Fruit fly (Drosophila melanogaster) whole organism, adult: ENCODE results near the gene Mst36Fb.

Experiments
- CG11617 ChIP-seq: fragments of 200-800 bp; sonication (Bioruptor generic); optimal IDR thresholded peaks from 2 replicates; lab custom pipeline; 2017; ENCODE audit warnings: mild to moderate bottlenecking, missing biosample characterization, missing genetic modification reagents, missing genetic modification characterization
- CG12768 ChIP-seq: fragments of 200-800 bp; sonication (Bioruptor generic); optimal IDR thresholded peaks from 2 replicates; lab custom pipeline; 2017; ENCODE audit warnings: missing biosample characterization, missing genetic modification characterization, mild to moderate bottlenecking, moderate library complexity, missing genetic modification reagents
- CG14711 ChIP-seq: fragments of 200-800 bp; sonication (Bioruptor generic); optimal IDR thresholded peaks from 2 replicates; lab custom pipeline; 2018; ENCODE audit warnings: missing biosample characterization, mild to moderate bottlenecking, missing genetic modification characterization, moderate library complexity
- CG1620 ChIP-seq: fragments of 200-800 bp; sonication (Bioruptor generic); optimal IDR thresholded peaks from 2 replicates; lab custom pipeline; 2016; ENCODE audit warnings: missing biosample characterization, missing genetic modification characterization
- CG33017 ChIP-seq: fragments of 200-800 bp; sonication (Bioruptor generic); optimal IDR thresholded peaks from 2 replicates; lab custom pipeline; 2018; ENCODE audit warnings: missing biosample characterization, mild to moderate bottlenecking, missing genetic modification characterization, moderate library complexity
- CG5204 ChIP-seq: fragments of 200-800 bp; sonication (Bioruptor generic); optimal IDR thresholded peaks from 2 replicates; lab custom pipeline; 2016; ENCODE audit warnings: missing biosample characterization, missing genetic modification characterization
- CG7045 ChIP-seq: fragments of 200-800 bp; sonication (Bioruptor generic); optimal IDR thresholded peaks from 2 replicates; lab custom pipeline; 2017; ENCODE audit warnings: missing biosample characterization, mild to moderate bottlenecking, missing genetic modification characterization
- CG7101 ChIP-seq: fragments of 200-800 bp; sonication (Bioruptor generic); optimal IDR thresholded peaks from 2 replicates; lab custom pipeline; 2018; ENCODE audit warnings: missing biosample characterization, mild to moderate bottlenecking, missing genetic modification characterization, moderate library complexity
- Clk ChIP-seq: fragments of 200-800 bp; sonication (Bioruptor generic); optimal IDR thresholded peaks from 2 replicates; lab custom pipeline; 2017; ENCODE audit warnings: missing biosample characterization, missing genetic modification characterization
- Crg-1 ChIP-seq: fragments of 200-800 bp; sonication (Bioruptor generic); optimal IDR thresholded peaks from 2 replicates; lab custom pipeline; 2016; ENCODE audit warnings: missing biosample characterization, missing genetic modification characterization
- Hr96 ChIP-seq: fragments of 200-800 bp; sonication (Bioruptor generic); optimal IDR thresholded peaks from 2 replicates; lab custom pipeline; 2016; ENCODE audit warnings: missing biosample characterization, missing genetic modification characterization
- Mnt ChIP-seq: fragments of 200-800 bp; sonication (Bioruptor generic); optimal IDR thresholded peaks from 2 replicates; lab custom pipeline; 2016; ENCODE audit warnings: missing biosample characterization, mild to moderate bottlenecking, missing genetic modification characterization
- bab1 ChIP-seq: fragments of 200-800 bp; sonication (Bioruptor generic); optimal IDR thresholded peaks from 3 replicates; lab custom pipeline; 2019; ENCODE audit warnings: missing biosample characterization, mild to moderate bottlenecking, missing genetic modification characterization, moderate library complexity
- cic ChIP-seq: fragments of 200-800 bp; sonication (Bioruptor generic); optimal IDR thresholded peaks from 2 replicates; lab custom pipeline; 2017; ENCODE audit warnings: missing biosample characterization, mild to moderate bottlenecking, missing genetic modification characterization, moderate library complexity
- cnc ChIP-seq, 2 experiments: fragments of >200 bp; optimal IDR thresholded peaks; 2 replicates each; lab custom pipeline; 2017
- kay ChIP-seq: fragments of 200-800 bp; sonication (Bioruptor generic); peaks from one replicate; lab custom pipeline; 2016; ENCODE audit warnings: missing biosample characterization, missing genetic modification characterization, borderline replicate concordance
- ovo ChIP-seq: fragments of 200-800 bp; sonication (Bioruptor generic); optimal IDR thresholded peaks from 2 replicates; lab custom pipeline; 2016; ENCODE audit warnings: missing biosample characterization, missing genetic modification characterization
- pad ChIP-seq: fragments of 200-800 bp; sonication (Bioruptor generic); optimal IDR thresholded peaks from 3 replicates; lab custom pipeline; 2017; ENCODE audit warnings: missing biosample characterization, missing genetic modification characterization, mild to moderate bottlenecking, moderate library complexity, missing genetic modification reagents
- tj ChIP-seq: fragments of 200-800 bp; sonication (Bioruptor generic); optimal IDR thresholded peaks from 3 replicates; lab custom pipeline; 2017; ENCODE audit warnings: missing biosample characterization, mild to moderate bottlenecking, missing genetic modification characterization, moderate library complexity
- toe ChIP-seq: fragments of 200-800 bp; sonication (Bioruptor generic); optimal IDR thresholded peaks from 2 replicates; lab custom pipeline; 2016; ENCODE audit warnings: missing biosample characterization, missing genetic modification characterization

Mst36Fb gene

DNA sequence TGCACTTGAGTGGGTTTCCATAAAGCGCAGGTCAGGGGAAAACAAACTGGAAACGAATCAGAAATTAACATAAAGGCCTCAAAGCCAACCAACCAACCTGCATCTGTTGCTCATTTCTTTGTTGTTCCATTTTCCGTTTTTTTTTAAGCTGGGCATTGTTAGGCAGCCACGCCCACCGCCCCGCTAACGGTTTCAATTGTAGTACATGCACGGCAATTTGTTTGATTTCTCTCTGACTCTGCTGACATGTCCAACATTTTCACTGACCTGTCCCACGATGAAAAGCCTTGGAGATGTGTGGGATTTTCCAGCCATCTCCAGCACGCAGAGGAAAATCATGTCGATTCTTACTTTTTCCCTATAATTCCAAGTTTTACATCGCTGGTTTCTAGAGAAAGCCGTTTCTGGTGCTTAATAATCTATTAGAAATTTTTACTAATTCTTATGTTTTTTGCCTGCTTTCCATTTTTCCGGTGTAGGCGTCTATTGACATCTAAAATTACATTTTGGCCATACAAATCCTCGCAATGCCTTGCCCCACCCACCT, 18.1 kb downstream of the Mst36Fb start:
- TF ChIP-seq CG1620 (GFP tag; lab: Kevin White, UChicago) (no peak), CG33017 (no peak), ovo (no peak), cic (GFP tag; lab: Kevin White, UChicago) (no peak), CG7101 (tag; lab: Kevin White, UChicago) (no peak), pad (GFP tag; lab: Kevin White, UChicago) (no peak), Hr96 (GFP tag; lab: Kevin White, UChicago) (no peak), kay (GFP tag; lab: Kevin White, UChicago) (no peak), CG7045 (GFP tag; lab: Kevin White, UChicago) (no peak), Crg-1 (GFP tag; lab: Kevin White, UChicago) (no peak), CG12768 (GFP tag; lab: Kevin White, UChicago) (no peak), cnc (optimal IDR thresholded peaks at IDR 0.05; lab: Kevin White, UChicago) (no peak), CG14711 (tag; lab: Kevin White, UChicago) (no peak), Mnt (no peak), bab1 (GFP tag; lab: Kevin White, UChicago) (no peak), tj (GFP tag; lab: Kevin White, UChicago) (no peak), CG5204 (no peak), Clk (GFP tag; lab: Kevin White, UChicago) (no peak)

DNA sequence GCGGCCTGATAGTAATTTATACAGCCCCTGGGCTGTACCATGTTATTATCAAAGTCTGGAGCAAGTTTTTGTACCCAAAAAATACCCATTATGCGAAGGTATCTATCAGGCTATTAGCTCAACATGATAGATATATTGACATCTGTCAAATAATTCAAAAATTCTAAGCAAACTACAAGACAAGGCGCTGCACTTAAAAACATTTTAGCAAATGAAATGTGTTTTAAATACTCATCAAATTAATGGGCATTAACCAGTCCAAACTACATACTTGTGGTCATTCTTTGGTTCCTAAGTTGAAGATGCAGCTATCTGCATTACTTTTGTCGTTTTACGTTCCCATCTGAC, 21.6 kb downstream of the Mst36Fb start:
- no peak for TF ChIP-seq Mnt
- no peak for TF ChIP-seq CG1620 (GFP tag; lab: Kevin White, UChicago)
- TF ChIP-seq CG7101 (tag; lab: Kevin White, UChicago) = no peak
- no peak for TF ChIP-seq toe
- no peak for TF ChIP-seq Clk (GFP tag; lab: Kevin White, UChicago)
- no peak for TF ChIP-seq bab1 (GFP tag; lab: Kevin White, UChicago)
- TF ChIP-seq CG14711 (tag; lab: Kevin White, UChicago) = peak; percentile 23

dm6 chr2L:18652663-18653327, 22.1 kb downstream of the Mst36Fb start, which contains the start of gene Cyp310a1:
Gene Cyp310a1 (minus strand): TSS chr2L:18653010.
- TF ChIP-seq CG7101 (tag; lab: Kevin White, UChicago) (no peak), cnc (optimal IDR thresholded peaks at IDR 0.05; lab: Kevin White, UChicago) (no peak), pad (GFP tag; lab: Kevin White, UChicago) (no peak)

DNA sequence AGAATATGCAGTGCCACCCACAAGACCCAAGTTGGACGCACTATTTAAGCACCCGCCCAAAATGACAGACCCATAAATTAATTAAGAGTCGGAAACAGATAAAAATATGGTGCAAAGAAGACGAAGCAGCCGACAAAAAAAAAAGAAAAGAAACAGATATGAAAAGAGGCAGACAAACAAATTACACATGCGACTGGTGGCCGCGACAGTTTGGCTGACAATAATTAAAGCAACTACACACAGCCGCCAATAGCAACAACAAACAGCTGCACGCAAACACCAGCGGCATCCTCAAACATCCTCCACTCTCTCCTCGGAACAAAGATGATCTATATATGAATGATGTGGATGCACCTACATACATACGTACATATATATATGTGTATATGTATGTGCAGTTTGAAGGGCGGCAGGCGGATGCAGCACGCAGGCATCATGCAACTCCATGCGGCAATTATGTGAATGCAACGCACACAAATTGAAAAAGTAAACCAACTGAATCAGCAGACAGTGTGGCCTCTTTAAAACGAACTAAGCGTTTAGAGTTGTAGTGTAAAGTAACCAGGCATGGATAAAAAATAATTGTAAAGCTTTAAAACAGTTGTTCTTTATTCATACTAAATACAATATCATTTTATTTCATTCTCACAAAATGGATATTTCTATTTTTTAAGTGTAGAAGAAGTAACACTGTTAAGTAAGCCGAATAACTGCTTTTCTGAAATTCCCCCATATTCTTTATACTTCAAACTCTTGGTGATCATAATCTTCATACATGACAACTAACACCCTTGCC, 26.8 kb downstream of the Mst36Fb start:
- TF ChIP-seq kay (GFP tag; lab: Kevin White, UChicago) = peak; percentile 20
- no peak for TF ChIP-seq CG1620 (GFP tag; lab: Kevin White, UChicago)
- no peak for TF ChIP-seq Clk (GFP tag; lab: Kevin White, UChicago)

DNA sequence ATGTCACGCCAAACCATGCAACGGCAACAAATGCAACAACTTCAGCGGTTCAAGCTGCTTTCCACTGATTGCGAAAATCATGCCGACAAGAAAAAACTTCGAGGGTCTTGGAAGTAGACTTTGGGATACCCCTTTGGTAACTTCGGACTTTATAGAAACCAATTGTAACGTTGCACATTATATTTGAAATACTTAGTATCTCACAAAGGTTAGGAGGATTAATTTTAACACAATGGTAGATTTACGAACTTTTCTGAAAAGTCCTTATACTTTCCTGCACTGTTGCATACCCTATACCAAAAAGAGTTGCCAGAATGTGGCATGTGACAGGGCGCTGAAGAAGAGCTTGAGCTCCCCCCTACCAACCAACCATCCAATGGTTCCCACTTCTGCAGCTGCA, 29.4 kb downstream of the Mst36Fb start:
- no peak for TF ChIP-seq CG12768 (GFP tag; lab: Kevin White, UChicago)
- TF ChIP-seq cic (GFP tag; lab: Kevin White, UChicago) = no peak
- TF ChIP-seq kay (GFP tag; lab: Kevin White, UChicago) = no peak
- TF ChIP-seq CG1620 (GFP tag; lab: Kevin White, UChicago) = no peak
- TF ChIP-seq toe = no peak
- no peak for TF ChIP-seq Clk (GFP tag; lab: Kevin White, UChicago)
- no peak for TF ChIP-seq CG33017
- TF ChIP-seq CG5204 = no peak
- no peak for TF ChIP-seq CG11617 (GFP tag; lab: Kevin White, UChicago)
- TF ChIP-seq Mnt = no peak
- no peak for TF ChIP-seq Crg-1 (GFP tag; lab: Kevin White, UChicago)
- TF ChIP-seq Hr96 (GFP tag; lab: Kevin White, UChicago) = no peak
- TF ChIP-seq pad (GFP tag; lab: Kevin White, UChicago) = no peak

DNA sequence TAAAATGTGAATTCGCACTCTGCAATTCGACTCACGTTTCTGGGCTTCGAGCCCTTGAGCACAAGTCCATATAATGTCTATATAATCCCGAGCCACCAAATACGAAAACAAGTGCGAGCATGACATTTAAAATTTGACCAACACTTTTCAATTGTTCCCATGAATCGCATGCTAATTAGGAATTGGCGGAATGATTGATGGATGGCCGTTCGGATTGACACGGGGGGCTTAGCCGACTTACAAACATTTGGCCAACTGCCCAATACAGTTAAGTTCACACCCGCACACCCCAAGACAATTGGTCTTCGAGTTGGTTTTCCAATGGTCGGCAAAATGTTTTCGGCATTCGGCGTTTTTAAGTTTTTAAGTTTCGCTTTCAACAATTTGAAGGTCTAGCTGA, 33.8 kb downstream of the Mst36Fb start:
- TF ChIP-seq ovo = no peak
- peak; percentile 6 for TF ChIP-seq tj (GFP tag; lab: Kevin White, UChicago)

DNA sequence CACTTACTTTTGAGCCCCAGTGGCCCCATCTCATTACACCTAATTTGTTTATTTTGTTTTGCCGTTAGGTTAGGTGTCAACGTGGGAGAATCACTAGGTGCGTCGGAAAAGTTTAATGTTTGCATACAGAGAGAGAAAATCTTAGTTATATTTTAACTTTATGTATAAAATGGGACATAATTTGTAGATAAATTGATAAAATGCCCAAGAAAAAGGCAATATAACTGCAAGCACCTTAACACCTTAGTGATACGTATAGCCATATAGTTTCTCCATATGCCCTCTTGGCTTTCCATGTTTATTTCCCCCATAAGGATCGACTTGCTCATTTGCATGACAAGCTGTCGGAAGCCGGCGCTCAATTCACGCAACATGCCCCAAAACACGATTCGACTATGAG, 35.9 kb downstream of the Mst36Fb start:
- TF ChIP-seq kay (GFP tag; lab: Kevin White, UChicago) (no peak), CG12768 (GFP tag; lab: Kevin White, UChicago) (no peak), CG33017 (no peak), Mnt (no peak)
